Worm (Caenorhabditis elegans) whole organism, L4 larva: ENCODE results near the gene B0244.16.

Source experiments
- F26F4.8 ChIP-seq: fragments of 200-800 bp; sonication (Bioruptor generic); conservative IDR thresholded peaks from 2 replicates; pipeline ENCODE4 v1.3.6; 2022; ENCODE audit warnings: missing genetic modification characterization, missing compliant biosample characterization
- F37D6.2 ChIP-seq: sonication (generic microtip); optimal IDR thresholded peaks from 2 replicates; lab custom pipeline; 2016; ENCODE audit warnings: mild to moderate bottlenecking, missing genetic modification characterization, missing compliant biosample characterization
- F44E2.7 ChIP-seq: fragments of 200-800 bp; sonication (Bioruptor generic); IDR thresholded peaks from 2 replicates; pipeline ENCODE4 v2.1.2; 2022; ENCODE audit warnings: missing genetic modification characterization, missing compliant biosample characterization
- R02D3.7 ChIP-seq: fragments of 150-350 bp; sonication (generic microtip); optimal IDR thresholded peaks from 3 replicates; lab custom pipeline; 2014; ENCODE audit warnings: missing biosample characterization, missing genetic modification characterization
- Y5F2A.4 ChIP-seq: fragments of 200-800 bp; sonication (Bioruptor generic); optimal IDR thresholded peaks from 2 replicates; lab custom pipeline; 2018; ENCODE audit warnings: mild to moderate bottlenecking, missing genetic modification characterization, missing compliant biosample characterization
- Y75B8A.6 ChIP-seq: fragments of 200-800 bp; sonication (Bioruptor generic); IDR thresholded peaks from 2 replicates; pipeline ENCODE4 v1.3.6; 2022; ENCODE audit warnings: missing genetic modification reagents, missing genetic modification characterization, missing compliant biosample characterization
- ZK546.5 ChIP-seq, 2 experiments: sonication (generic microtip); optimal IDR thresholded peaks; 2 replicates each; lab custom pipeline; 2017; ENCODE audit warnings: missing biosample characterization in 2 of 2, missing genetic modification characterization in 2 of 2
- aha-1 ChIP-seq: fragments of 150-350 bp; peaks from one replicate; lab custom pipeline; 2014; ENCODE audit warnings: missing biosample characterization, missing genetic modification characterization
- ama-1 ChIP-seq: fragments of 150-350 bp; optimal IDR thresholded peaks from 2 replicates; lab custom pipeline; 2014; ENCODE audit warnings: inconsistent platforms, mixed read lengths
- attf-4 ChIP-seq: sonication (generic microtip); optimal IDR thresholded peaks from 3 replicates; lab custom pipeline; 2017; ENCODE audit warnings: missing biosample characterization, missing genetic modification characterization
- ceh-20 ChIP-seq: fragments of 200-800 bp; sonication (Bioruptor generic); IDR thresholded peaks from 2 replicates; pipeline ENCODE4 v1.3.6; 2022; ENCODE audit warnings: missing genetic modification reagents, missing genetic modification characterization, missing compliant biosample characterization
- ceh-28 ChIP-seq: fragments of 150-350 bp; optimal IDR thresholded peaks from 2 replicates; lab custom pipeline; 2014; ENCODE audit warnings: missing biosample characterization, missing genetic modification reagents, missing genetic modification characterization
- ceh-32 ChIP-seq: sonication (generic microtip); optimal IDR thresholded peaks from 2 replicates; lab custom pipeline; 2016; ENCODE audit warnings: mild to moderate bottlenecking, missing genetic modification characterization, missing compliant biosample characterization; ENCODE audit not compliant: poor library complexity
- ceh-62 ChIP-seq: sonication (generic microtip); optimal IDR thresholded peaks from 2 replicates; lab custom pipeline; 2017; ENCODE audit warnings: missing biosample characterization, missing genetic modification characterization
- ceh-82 ChIP-seq: sonication (generic microtip); optimal IDR thresholded peaks from 2 replicates; lab custom pipeline; 2017; ENCODE audit warnings: missing biosample characterization, missing genetic modification characterization
- ces-1 ChIP-seq: fragments of 150-350 bp; sonication (generic microtip); optimal IDR thresholded peaks from 4 replicates; lab custom pipeline; 2014; ENCODE audit warnings: missing biosample characterization, missing genetic modification reagents, missing genetic modification characterization
- ctbp-1 ChIP-seq: fragments of 200-800 bp; sonication (Bioruptor generic); IDR thresholded peaks from 2 replicates; pipeline ENCODE4 v1.3.6; 2022; ENCODE audit warnings: missing genetic modification reagents, missing genetic modification characterization, missing compliant biosample characterization
- daf-12 ChIP-seq: fragments of 150-350 bp; optimal IDR thresholded peaks from 2 replicates; lab custom pipeline; 2014; ENCODE audit warnings: missing biosample characterization, missing genetic modification reagents, missing genetic modification characterization
- dpl-1 ChIP-seq: fragments of 150-350 bp; optimal IDR thresholded peaks from 2 replicates; lab custom pipeline; 2014; ENCODE audit warnings: missing biosample characterization, missing genetic modification reagents, missing genetic modification characterization
- duxl-1 ChIP-seq: sonication (generic microtip); optimal IDR thresholded peaks from 2 replicates; lab custom pipeline; 2016; ENCODE audit warnings: mild to moderate bottlenecking, missing genetic modification characterization, moderate library complexity, missing compliant biosample characterization; ENCODE audit not compliant: poor library complexity
- egl-43 ChIP-seq: fragments of 200-800 bp; sonication (Bioruptor generic); IDR thresholded peaks from 2 replicates; pipeline ENCODE4 v1.3.6; 2022; ENCODE audit warnings: missing genetic modification reagents, missing genetic modification characterization, missing compliant biosample characterization
- fkh-10 ChIP-seq: fragments of 150-350 bp; optimal IDR thresholded peaks from 2 replicates; lab custom pipeline; 2014; ENCODE audit warnings: missing biosample characterization, missing genetic modification reagents, missing genetic modification characterization
- fos-1 ChIP-seq: fragments of 150-350 bp; optimal IDR thresholded peaks from 2 replicates; lab custom pipeline; 2014; ENCODE audit warnings: missing biosample characterization, missing genetic modification characterization
- hmg-1.1 ChIP-seq: fragments of 200-800 bp; sonication (Bioruptor generic); IDR thresholded peaks from 2 replicates; pipeline ENCODE4 v1.3.6; 2022; ENCODE audit warnings: missing genetic modification reagents, missing genetic modification characterization, missing compliant biosample characterization
- jun-1 ChIP-seq: fragments of 150-350 bp; optimal IDR thresholded peaks from 2 replicates; lab custom pipeline; 2014; ENCODE audit warnings: missing biosample characterization, missing genetic modification reagents, missing genetic modification characterization
- lim-7 ChIP-seq: fragments of 200-800 bp; sonication (Bioruptor generic); IDR thresholded peaks from 2 replicates; pipeline ENCODE4 v1.3.6; 2022; ENCODE audit warnings: missing genetic modification characterization, missing compliant biosample characterization
- lsy-2 ChIP-seq, 2 experiments: fragments of 150-350 bp in 1 of 2; sonication (generic microtip) in 1 of 2; optimal IDR thresholded peaks; 2 replicates each; lab custom pipeline; 2014 to 2017; ENCODE audit warnings: missing biosample characterization in 2 of 2, missing genetic modification characterization in 2 of 2
- madf-9 ChIP-seq: fragments of 200-800 bp; sonication (Bioruptor generic); conservative IDR thresholded peaks from 2 replicates; pipeline ENCODE4 v1.3.6; 2022; ENCODE audit warnings: missing genetic modification reagents, missing genetic modification characterization, missing compliant biosample characterization
- mep-1 ChIP-seq: fragments of 150-350 bp; sonication (generic microtip); optimal IDR thresholded peaks from 3 replicates; lab custom pipeline; 2014; ENCODE audit warnings: missing biosample characterization, missing genetic modification characterization
- mxl-3 ChIP-seq: fragments of 200-800 bp; sonication (Bioruptor generic); optimal IDR thresholded peaks from 2 replicates; lab custom pipeline; 2018; ENCODE audit warnings: mild to moderate bottlenecking, missing genetic modification characterization, missing compliant biosample characterization
- nhr-10 ChIP-seq: fragments of 150-350 bp; optimal IDR thresholded peaks from 2 replicates; lab custom pipeline; 2014; ENCODE audit warnings: missing biosample characterization, missing genetic modification characterization
- nhr-102 ChIP-seq: sonication (generic microtip); optimal IDR thresholded peaks from 2 replicates; lab custom pipeline; 2016; ENCODE audit warnings: mild to moderate bottlenecking, missing genetic modification characterization, moderate library complexity, missing compliant biosample characterization
- nhr-11 ChIP-seq: fragments of 150-350 bp; optimal IDR thresholded peaks from 2 replicates; lab custom pipeline; 2014; ENCODE audit warnings: missing biosample characterization, missing genetic modification characterization
- nhr-111 ChIP-seq: fragments of 200-800 bp; sonication (Bioruptor generic); optimal IDR thresholded peaks from 2 replicates; lab custom pipeline; 2018; ENCODE audit warnings: mild to moderate bottlenecking, missing genetic modification characterization, missing compliant biosample characterization
- nhr-28 ChIP-seq: fragments of 150-350 bp; optimal IDR thresholded peaks from 2 replicates; lab custom pipeline; 2014; ENCODE audit warnings: missing biosample characterization, missing genetic modification characterization
- nhr-41 ChIP-seq: fragments of 200-800 bp; sonication (Bioruptor generic); IDR thresholded peaks from 2 replicates; pipeline ENCODE4 v1.3.6; 2022; ENCODE audit warnings: missing genetic modification reagents, missing genetic modification characterization, missing compliant biosample characterization
- nhr-77 ChIP-seq: fragments of 150-350 bp; optimal IDR thresholded peaks from 2 replicates; lab custom pipeline; 2014; ENCODE audit warnings: missing biosample characterization, missing genetic modification characterization
- php-3 ChIP-seq: fragments of 200-800 bp; sonication (Bioruptor generic); IDR thresholded peaks from 2 replicates; pipeline ENCODE4 v1.3.6; 2022; ENCODE audit warnings: missing genetic modification reagents, missing genetic modification characterization, missing compliant biosample characterization
- rbr-2 ChIP-seq: sonication (generic microtip); optimal IDR thresholded peaks from 2 replicates; lab custom pipeline; 2016; ENCODE audit warnings: missing genotype, missing genetic modification characterization, missing compliant biosample characterization
- sdz-12 ChIP-seq: fragments of 200-800 bp; sonication (Bioruptor generic); optimal IDR thresholded peaks from 2 replicates; lab custom pipeline; 2018; ENCODE audit warnings: mild to moderate bottlenecking, missing genetic modification characterization, missing compliant biosample characterization
- set-16 ChIP-seq: fragments of 200-800 bp; sonication (Bioruptor generic); IDR thresholded peaks from 2 replicates; pipeline ENCODE4 v1.3.6; 2022; ENCODE audit warnings: missing genetic modification reagents, missing genetic modification characterization, missing compliant biosample characterization
- snpc-1.2 ChIP-seq: fragments of 200-800 bp; sonication (Bioruptor generic); IDR thresholded peaks from 2 replicates; pipeline ENCODE4 v1.3.6; 2022; ENCODE audit warnings: missing genetic modification reagents, missing genetic modification characterization, missing compliant biosample characterization
- snpc-4 ChIP-seq: fragments of 150-350 bp; optimal IDR thresholded peaks from 2 replicates; lab custom pipeline; 2014; ENCODE audit warnings: missing biosample characterization, missing genetic modification characterization
- spr-3 ChIP-seq: fragments of 200-800 bp; sonication (Bioruptor generic); optimal IDR thresholded peaks from 2 replicates; lab custom pipeline; 2018; ENCODE audit warnings: mild to moderate bottlenecking, missing genetic modification characterization, missing compliant biosample characterization
- tag-97 ChIP-seq: fragments of 200-800 bp; sonication (Bioruptor generic); IDR thresholded peaks from 2 replicates; pipeline ENCODE4 v1.3.6; 2022; ENCODE audit warnings: missing genetic modification characterization, missing compliant biosample characterization
- tra-1 ChIP-seq: fragments of 200-800 bp; sonication (Bioruptor generic); IDR thresholded peaks from 2 replicates; pipeline ENCODE4 v1.3.6; 2022; ENCODE audit warnings: missing genetic modification reagents, missing genetic modification characterization, missing compliant biosample characterization
- vab-7 ChIP-seq: fragments of 200-800 bp; sonication (Bioruptor generic); IDR thresholded peaks from 2 replicates; pipeline ENCODE4 v1.3.6; 2022; ENCODE audit warnings: missing genetic modification reagents, missing genetic modification characterization, missing compliant biosample characterization
- zag-1 ChIP-seq: fragments of 150-350 bp; optimal IDR thresholded peaks from 2 replicates; lab custom pipeline; 2014; ENCODE audit warnings: missing biosample characterization, missing genetic modification characterization
- ztf-11 ChIP-seq: fragments of 150-350 bp; optimal IDR thresholded peaks from 2 replicates; lab custom pipeline; 2014; ENCODE audit warnings: missing biosample characterization, missing genetic modification characterization
- ztf-7 ChIP-seq: fragments of 150-350 bp; optimal IDR thresholded peaks from 2 replicates; lab custom pipeline; 2014; ENCODE audit warnings: missing biosample characterization, missing genetic modification characterization

The B0244.16 gene

ce11 chrIII:5757492-5758045 lies 16.8 kb downstream of the B0244.16 start:
- no peak for TF ChIP-seq lim-7
- TF ChIP-seq spr-3 (GFP tag; lab: Kevin White, UChicago): no peak
- TF ChIP-seq set-16: no peak
- TF ChIP-seq vab-7 (GFP tag; lab: Robert Waterston, UW): no peak
- TF ChIP-seq aha-1 (tag; lab: Kevin White, UChicago): peak; percentile 94
- 0 out of 2 replicates have a peak, but pooled peaks have one; percentile 10 for TF ChIP-seq snpc-1.2 (GFP tag; lab: Robert Waterston, UW)
- no peak for TF ChIP-seq F37D6.2 (tag; lab: Kevin White, UChicago)
- TF ChIP-seq mep-1: peak; percentile 12
- peak; percentile 6 for TF ChIP-seq ces-1 (GFP tag; lab: Kevin White, UChicago)
- peak; percentile 21; the same call in 1 of the 2 replicates for TF ChIP-seq ctbp-1 (GFP tag; lab: Robert Waterston, UW)
- TF ChIP-seq mxl-3 (GFP tag; lab: Kevin White, UChicago): no peak
- TF ChIP-seq lsy-2 (tag; optimal IDR thresholded peaks at IDR 0.05; lab: Kevin White, UChicago): no peak
- no peak for TF ChIP-seq F26F4.8 (GFP tag; lab: Robert Waterston, UW)
- peak; percentile 27 for TF ChIP-seq rbr-2 (tag; lab: Kevin White, UChicago)
- no peak for TF ChIP-seq daf-12 (tag; lab: Kevin White, UChicago)
- no peak for TF ChIP-seq ceh-82 (tag; lab: Kevin White, UChicago)
- TF ChIP-seq nhr-10 (tag; lab: Kevin White, UChicago): no peak
- no peak for TF ChIP-seq ZK546.5 (tag; optimal IDR thresholded peaks at IDR 0.05; lab: Kevin White, UChicago)
- no peak for TF ChIP-seq madf-9

- TF ChIP-seq sdz-12 (GFP tag; lab: Kevin White, UChicago) (no peak), nhr-41 (no peak), attf-4 (tag; lab: Kevin White, UChicago) (no peak), ceh-20 (GFP tag; lab: Robert Waterston, UW) (peak; percentile 70; the same call in 1 of the 2 replicates), F37D6.2 (tag; lab: Kevin White, UChicago) (peak; percentile 44), ceh-62 (tag; lab: Kevin White, UChicago) (no peak), nhr-111 (no peak), egl-43 (0 out of 2 replicates have a peak, but pooled peaks have one; percentile 29), dpl-1 (GFP tag; lab: Kevin White, UChicago) (peak; percentile 21), php-3 (GFP tag; lab: Robert Waterston, UW) (no peak), ceh-32 (tag; lab: Kevin White, UChicago) (no peak), tra-1 (GFP tag; lab: Robert Waterston, UW) (0 out of 2 replicates have a peak, but pooled peaks have one; percentile 11), nhr-11 (peak; percentile 58), R02D3.7 (tag; lab: Kevin White, UChicago) (no peak), lim-7 (no peak), aha-1 (tag; lab: Kevin White, UChicago) (peak; percentile 98), Y75B8A.6 (GFP tag; lab: Robert Waterston, UW) (no peak), nhr-28 (tag; lab: Kevin White, UChicago) (no peak), hmg-1.1 (peak; percentile 44; the same call in 1 of the 2 replicates), mep-1 (peak; percentile 59), snpc-1.2 (GFP tag; lab: Robert Waterston, UW) (no peak), daf-12 (tag; lab: Kevin White, UChicago) (no peak), jun-1 (tag; lab: Kevin White, UChicago) (no peak), nhr-102 (tag; lab: Kevin White, UChicago) (no peak), ceh-28 (tag; lab: Kevin White, UChicago) (no peak), Y5F2A.4 (no peak), fos-1 (no peak), nhr-77 (tag; lab: Kevin White, UChicago) (no peak), fkh-10 (GFP tag; lab: Kevin White, UChicago) (peak; percentile 85), ztf-7 (tag; lab: Kevin White, UChicago) (no peak), zag-1 (no peak), tag-97 (GFP tag; lab: Robert Waterston, UW) (no peak), snpc-4 (tag; lab: Kevin White, UChicago) (no peak), ztf-11 (tag; lab: Kevin White, UChicago) (no peak), ama-1 (lab: Kevin White, UChicago) (no peak), F44E2.7 (no peak), duxl-1 (tag; lab: Kevin White, UChicago) (no peak)
Observed at ce11 chrIII:5758519-5759099, 17.8 kb downstream of the B0244.16 start.
